Worm (Caenorhabditis elegans) whole organism, L4 larva: ENCODE measurements around the gene del-9.
A peak's percentile ranks its signal among the peaks of the same experiment; 100 is the strongest.

Source experiments
- F26F4.8 ChIP-seq: fragments of 200-800 bp; sonication (Bioruptor generic); conservative IDR thresholded peaks from 2 replicates; pipeline ENCODE4 v1.3.6; 2022; ENCODE audit warnings: missing genetic modification characterization, missing compliant biosample characterization
- F44E2.7 ChIP-seq: fragments of 200-800 bp; sonication (Bioruptor generic); IDR thresholded peaks from 2 replicates; pipeline ENCODE4 v2.1.2; 2022; ENCODE audit warnings: missing genetic modification characterization, missing compliant biosample characterization
- R02D3.7 ChIP-seq: fragments of 150-350 bp; sonication (generic microtip); optimal IDR thresholded peaks from 3 replicates; lab custom pipeline; 2014; ENCODE audit warnings: missing biosample characterization, missing genetic modification characterization
- T26A8.4 ChIP-seq: fragments of 200-800 bp; sonication (Bioruptor generic); IDR thresholded peaks from 2 replicates; pipeline ENCODE4 v1.3.6; 2022; ENCODE audit warnings: missing genetic modification characterization, missing compliant biosample characterization
- Y75B8A.6 ChIP-seq: fragments of 200-800 bp; sonication (Bioruptor generic); IDR thresholded peaks from 2 replicates; pipeline ENCODE4 v1.3.6; 2022; ENCODE audit warnings: missing genetic modification reagents, missing genetic modification characterization, missing compliant biosample characterization
- ZK337.2 ChIP-seq: fragments of 200-800 bp; sonication (Bioruptor generic); IDR thresholded peaks from 2 replicates; pipeline ENCODE4 v1.3.6; 2022; ENCODE audit warnings: missing genetic modification reagents, missing genetic modification characterization, missing compliant biosample characterization
- aha-1 ChIP-seq: fragments of 150-350 bp; peaks from one replicate; lab custom pipeline; 2014; ENCODE audit warnings: missing biosample characterization, missing genetic modification characterization
- arid-1 ChIP-seq: fragments of 200-800 bp; sonication (Bioruptor generic); conservative IDR thresholded peaks from 2 replicates; pipeline ENCODE4 v1.3.6; 2022; ENCODE audit warnings: missing genetic modification reagents, missing genetic modification characterization, missing compliant biosample characterization
- attf-4 ChIP-seq: sonication (generic microtip); optimal IDR thresholded peaks from 3 replicates; lab custom pipeline; 2017; ENCODE audit warnings: missing biosample characterization, missing genetic modification characterization
- ceh-44 ChIP-seq: fragments of 200-800 bp; sonication (Bioruptor generic); IDR thresholded peaks from 2 replicates; pipeline ENCODE4 v1.3.6; 2022; ENCODE audit warnings: missing genetic modification reagents, missing genetic modification characterization, missing compliant biosample characterization
- ceh-62 ChIP-seq: sonication (generic microtip); optimal IDR thresholded peaks from 2 replicates; lab custom pipeline; 2017; ENCODE audit warnings: missing biosample characterization, missing genetic modification characterization
- cey-2 ChIP-seq: sonication (generic microtip); optimal IDR thresholded peaks from 3 replicates; lab custom pipeline; 2017; ENCODE audit warnings: missing genetic modification characterization, mild to moderate bottlenecking, missing compliant biosample characterization, antibody characterized with exemption, borderline replicate concordance; ENCODE audit not compliant: insufficient read depth
- ctbp-1 ChIP-seq: fragments of 200-800 bp; sonication (Bioruptor generic); IDR thresholded peaks from 2 replicates; pipeline ENCODE4 v1.3.6; 2022; ENCODE audit warnings: missing genetic modification reagents, missing genetic modification characterization, missing compliant biosample characterization
- dmd-6 ChIP-seq: fragments of 200-800 bp; sonication (Bioruptor generic); IDR thresholded peaks from 2 replicates; pipeline ENCODE4 v1.3.6; 2022; ENCODE audit warnings: missing genetic modification reagents, missing genetic modification characterization, missing compliant biosample characterization
- dmd-9 ChIP-seq: fragments of 200-800 bp; sonication (Bioruptor generic); IDR thresholded peaks from 2 replicates; pipeline ENCODE4 v1.3.6; 2022; ENCODE audit warnings: missing genetic modification reagents, missing genetic modification characterization, missing compliant biosample characterization
- duxl-1 ChIP-seq: sonication (generic microtip); optimal IDR thresholded peaks from 2 replicates; lab custom pipeline; 2016; ENCODE audit warnings: mild to moderate bottlenecking, missing genetic modification characterization, moderate library complexity, missing compliant biosample characterization; ENCODE audit not compliant: poor library complexity
- egl-27 ChIP-seq: sonication (generic microtip); optimal IDR thresholded peaks from 3 replicates; lab custom pipeline; 2017; ENCODE audit warnings: missing biosample characterization, missing genetic modification reagents, missing genetic modification characterization
- egl-43 ChIP-seq: fragments of 200-800 bp; sonication (Bioruptor generic); IDR thresholded peaks from 2 replicates; pipeline ENCODE4 v1.3.6; 2022; ENCODE audit warnings: missing genetic modification reagents, missing genetic modification characterization, missing compliant biosample characterization
- fos-1 ChIP-seq: fragments of 150-350 bp; optimal IDR thresholded peaks from 2 replicates; lab custom pipeline; 2014; ENCODE audit warnings: missing biosample characterization, missing genetic modification characterization
- hif-1 ChIP-seq, 2 experiments: sonication (generic microtip); optimal IDR thresholded peaks; 2 replicates each; lab custom pipeline; 2016 to 2017; ENCODE audit warnings: missing compliant biosample characterization in 2 of 2, missing genetic modification characterization in 2 of 2, missing genetic modification reagents in 2 of 2, missing genotype in 2 of 2, mild to moderate bottlenecking in 1 of 2
- hmg-1.1 ChIP-seq: fragments of 200-800 bp; sonication (Bioruptor generic); IDR thresholded peaks from 2 replicates; pipeline ENCODE4 v1.3.6; 2022; ENCODE audit warnings: missing genetic modification reagents, missing genetic modification characterization, missing compliant biosample characterization
- lim-7 ChIP-seq: fragments of 200-800 bp; sonication (Bioruptor generic); IDR thresholded peaks from 2 replicates; pipeline ENCODE4 v1.3.6; 2022; ENCODE audit warnings: missing genetic modification characterization, missing compliant biosample characterization
- lin-1 ChIP-seq: fragments of 200-800 bp; sonication (Bioruptor generic); IDR thresholded peaks from 2 replicates; pipeline ENCODE4 v1.3.6; 2022; ENCODE audit warnings: missing genetic modification reagents, missing genetic modification characterization, missing compliant biosample characterization
- lsy-2 ChIP-seq, 2 experiments: fragments of 150-350 bp in 1 of 2; sonication (generic microtip) in 1 of 2; optimal IDR thresholded peaks; 2 replicates each; lab custom pipeline; 2014 to 2017; ENCODE audit warnings: missing biosample characterization in 2 of 2, missing genetic modification characterization in 2 of 2
- mdt-29 ChIP-seq: fragments of 200-800 bp; sonication (Bioruptor generic); IDR thresholded peaks from 2 replicates; pipeline ENCODE4 v1.3.6; 2022; ENCODE audit warnings: missing genetic modification reagents, missing genetic modification characterization, missing compliant biosample characterization
- mes-2 ChIP-seq: sonication (generic microtip); optimal IDR thresholded peaks from 2 replicates; lab custom pipeline; 2016; ENCODE audit warnings: missing genotype, mild to moderate bottlenecking, missing genetic modification characterization, missing compliant biosample characterization; ENCODE audit not compliant: poor library complexity, severe bottlenecking
- nhr-111 ChIP-seq: fragments of 200-800 bp; sonication (Bioruptor generic); optimal IDR thresholded peaks from 2 replicates; lab custom pipeline; 2018; ENCODE audit warnings: mild to moderate bottlenecking, missing genetic modification characterization, missing compliant biosample characterization
- nhr-28 ChIP-seq: fragments of 150-350 bp; optimal IDR thresholded peaks from 2 replicates; lab custom pipeline; 2014; ENCODE audit warnings: missing biosample characterization, missing genetic modification characterization
- nhr-48 ChIP-seq: sonication (generic microtip); optimal IDR thresholded peaks from 2 replicates; lab custom pipeline; 2016; ENCODE audit warnings: mild to moderate bottlenecking, missing genetic modification characterization, missing compliant biosample characterization
- nhr-76 ChIP-seq: fragments of 150-350 bp; optimal IDR thresholded peaks from 2 replicates; lab custom pipeline; 2014; ENCODE audit warnings: missing biosample characterization, missing genetic modification characterization
- rbr-2 ChIP-seq: sonication (generic microtip); optimal IDR thresholded peaks from 2 replicates; lab custom pipeline; 2016; ENCODE audit warnings: missing genotype, missing genetic modification characterization, missing compliant biosample characterization
- skn-1 ChIP-seq: fragments of 150-350 bp; optimal IDR thresholded peaks from 2 replicates; lab custom pipeline; 2014; ENCODE audit warnings: missing biosample characterization, missing genetic modification characterization
- snpc-4 ChIP-seq: fragments of 150-350 bp; optimal IDR thresholded peaks from 2 replicates; lab custom pipeline; 2014; ENCODE audit warnings: missing biosample characterization, missing genetic modification characterization
- spr-1 ChIP-seq: sonication (generic microtip); optimal IDR thresholded peaks from 2 replicates; lab custom pipeline; 2016; ENCODE audit warnings: mild to moderate bottlenecking, missing genetic modification characterization, missing compliant biosample characterization
- tra-1 ChIP-seq: fragments of 200-800 bp; sonication (Bioruptor generic); IDR thresholded peaks from 2 replicates; pipeline ENCODE4 v1.3.6; 2022; ENCODE audit warnings: missing genetic modification reagents, missing genetic modification characterization, missing compliant biosample characterization
- unc-62 ChIP-seq, 3 experiments: fragments of 150-350 bp in 1 of 3; sonication (generic microtip); optimal IDR thresholded peaks in 2 of 3; peaks in 1 of 3; 1 replicate in 1 of 3; 2 replicates in 2 of 3; lab custom pipeline; 2014 to 2017; ENCODE audit warnings: missing biosample characterization in 3 of 3, missing genetic modification characterization in 3 of 3, missing genetic modification reagents in 3 of 3, missing genotype in 1 of 3
- vab-7 ChIP-seq: fragments of 200-800 bp; sonication (Bioruptor generic); IDR thresholded peaks from 2 replicates; pipeline ENCODE4 v1.3.6; 2022; ENCODE audit warnings: missing genetic modification reagents, missing genetic modification characterization, missing compliant biosample characterization
- zip-11 ChIP-seq: fragments of 200-800 bp; sonication (Bioruptor generic); IDR thresholded peaks from 2 replicates; pipeline ENCODE4 v1.3.6; 2022; ENCODE audit warnings: missing genetic modification characterization, missing compliant biosample characterization
- ztf-7 ChIP-seq: fragments of 150-350 bp; optimal IDR thresholded peaks from 2 replicates; lab custom pipeline; 2014; ENCODE audit warnings: missing biosample characterization, missing genetic modification characterization

The del-9 gene

ce11 chrX:3631550-3631949 lies 14.4 kb upstream of the del-9 start (continued):
- TF ChIP-seq dmd-9 (GFP tag; lab: Robert Waterston, UW) (no peak), ceh-44 (GFP tag; lab: Robert Waterston, UW) (peak; percentile 7; the same call in 1 of the 2 replicates), nhr-48 (tag; lab: Kevin White, UChicago) (no peak), mes-2 (no peak), ztf-7 (tag; lab: Kevin White, UChicago) (no peak), fos-1 (tag; lab: Kevin White, UChicago) (no peak), F26F4.8 (0 out of 2 replicates have a peak, but pooled peaks have one; percentile 10), ZK337.2 (0 out of 2 replicates have a peak, but pooled peaks have one; percentile 11), vab-7 (peak; percentile 49), R02D3.7 (tag; lab: Kevin White, UChicago) (no peak)

- TF ChIP-seq snpc-4 (tag; lab: Kevin White, UChicago) (no peak), aha-1 (peak; percentile 58), unc-62 (GFP tag; optimal IDR thresholded peaks at IDR 0.05 in 1 of 2; lab: Kevin White, UChicago) (peak in 1 of 2 experiments; percentile 93), unc-62 (tag; optimal IDR thresholded peaks at IDR 0.05; lab: Kevin White, UChicago) (no peak)
Measured at ce11 chrX:3630090-3630489, 13.0 kb upstream of the del-9 start.

ce11 chrX:3628016-3628415 lies 10.9 kb upstream of the del-9 start, which contains the start of gene vep-2:
vep-2 (plus strand) TSS chrX:3628316.
- TF ChIP-seq ceh-62 (tag; lab: Kevin White, UChicago), result no peak
- TF ChIP-seq cey-2 (tag; lab: Kevin White, UChicago), result no peak
- no peak for TF ChIP-seq nhr-76
- no peak for TF ChIP-seq ctbp-1 (GFP tag; lab: Robert Waterston, UW)
- no peak for TF ChIP-seq duxl-1 (tag; lab: Kevin White, UChicago)
- no peak for TF ChIP-seq nhr-111 (GFP tag; lab: Kevin White, UChicago)
- TF ChIP-seq nhr-28 (tag; lab: Kevin White, UChicago), result no peak
- TF ChIP-seq zip-11, result no peak
- TF ChIP-seq F44E2.7 (GFP tag; lab: Robert Waterston, UW), result no peak
- TF ChIP-seq snpc-4 (tag; lab: Kevin White, UChicago), result no peak
- TF ChIP-seq arid-1, result no peak
- TF ChIP-seq, all 104 proteins: peak for 0

- peak in 1 of 2 experiments; percentile 54 for TF ChIP-seq unc-62 (GFP tag; optimal IDR thresholded peaks at IDR 0.05 in 1 of 2; lab: Kevin White, UChicago)
- TF ChIP-seq unc-62 (tag; optimal IDR thresholded peaks at IDR 0.05; lab: Kevin White, UChicago), result no peak
- no peak for TF ChIP-seq attf-4 (tag; lab: Kevin White, UChicago)
Measured at ce11 chrX:3625599-3625998, 8.5 kb upstream of the del-9 start.

- TF ChIP-seq hif-1 (tag; optimal IDR thresholded peaks at IDR 0.05; lab: Kevin White, UChicago), result no peak
- TF ChIP-seq aha-1, result peak; percentile 61
- TF ChIP-seq T26A8.4 (GFP tag; lab: Robert Waterston, UW), result no peak
- no peak for TF ChIP-seq dmd-6 (GFP tag; lab: Robert Waterston, UW)
- TF ChIP-seq mdt-29, result no peak
- TF ChIP-seq Y75B8A.6, result no peak
Measured at ce11 chrX:3623162-3623561, 6.0 kb upstream of the del-9 start, which contains the start of gene C18B2.2. C18B2.2 (plus strand) TSS chrX:3623462.

ce11 chrX:3618842-3619241 lies 1.7 kb upstream of the del-9 start:
- no peak for TF ChIP-seq skn-1 (tag; lab: Kevin White, UChicago)
- no peak for TF ChIP-seq egl-43
- no peak for TF ChIP-seq lin-1 (GFP tag; lab: Robert Waterston, UW)
- no peak for TF ChIP-seq ctbp-1 (GFP tag; lab: Robert Waterston, UW)
- no peak for TF ChIP-seq rbr-2 (tag; lab: Kevin White, UChicago)
- no peak for TF ChIP-seq spr-1
- no peak for TF ChIP-seq nhr-48 (tag; lab: Kevin White, UChicago)
- no peak for TF ChIP-seq lsy-2 (tag; optimal IDR thresholded peaks at IDR 0.05; lab: Kevin White, UChicago)
- TF ChIP-seq snpc-4 (tag; lab: Kevin White, UChicago), result no peak
- TF ChIP-seq tra-1, result no peak
- no peak for TF ChIP-seq mes-2
- TF ChIP-seq egl-27 (tag; lab: Kevin White, UChicago), result no peak
- no peak for TF ChIP-seq lim-7
- no peak for TF ChIP-seq cey-2 (tag; lab: Kevin White, UChicago)
- no peak for TF ChIP-seq attf-4 (tag; lab: Kevin White, UChicago)
- no peak for TF ChIP-seq hmg-1.1
